Worm (Caenorhabditis elegans): ENCODE data around the gene F15H10.7.

F15H10.7 gene

DNA sequence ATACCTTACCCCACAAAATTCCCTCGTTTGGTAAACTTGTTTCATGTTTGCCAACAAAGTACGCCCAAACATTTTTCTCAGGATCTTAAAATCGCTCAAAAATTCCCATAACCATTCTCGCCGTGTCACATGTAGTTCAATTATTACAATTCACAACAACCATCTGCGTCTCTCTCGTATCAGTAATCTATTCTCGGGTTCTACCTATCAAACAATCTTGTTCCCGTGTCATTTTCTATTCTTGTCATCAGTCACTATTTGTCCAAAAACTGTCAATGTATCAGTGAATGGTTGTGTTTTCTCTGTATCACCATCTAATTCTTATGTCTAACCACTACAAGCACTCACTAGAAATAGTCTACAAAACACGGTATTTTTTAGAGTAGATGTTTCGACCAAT, 35.0 kb downstream of the F15H10.7 start (continued):
- TF ChIP-seq aha-1 (tag; optimal IDR thresholded peaks at IDR 0.05) (no peak), fos-1 (tag; optimal IDR thresholded peaks at IDR 0.05) (no peak), efl-3 (GFP tag; optimal IDR thresholded peaks at IDR 0.05) (no peak), blmp-1 (tag; optimal IDR thresholded peaks at IDR 0.05) (peak; percentile 51), lin-13 (GFP tag; optimal IDR thresholded peaks at IDR 0.05) (no peak), hlh-4 (tag; optimal IDR thresholded peaks at IDR 0.05) (no peak), nhr-28 (tag; optimal IDR thresholded peaks at IDR 0.05) (no peak), skn-1 (tag; optimal IDR thresholded peaks at IDR 0.05) (no peak), snu-23 (GFP tag; optimal IDR thresholded peaks at IDR 0.05) (peak; percentile 52), elt-2 (tag; optimal IDR thresholded peaks at IDR 0.05) (peak; percentile 76), sup-37 (GFP tag; optimal IDR thresholded peaks at IDR 0.05) (no peak), pqm-1 (tag; optimal IDR thresholded peaks at IDR 0.05) (no peak), mdl-1 (tag; optimal IDR thresholded peaks at IDR 0.05) (peak in 1 of 2 experiments; percentile 23), zip-4 (GFP tag; optimal IDR thresholded peaks at IDR 0.05) (no peak), nhr-84 (tag; optimal IDR thresholded peaks at IDR 0.05) (no peak), Y116A8C.19 (tag; optimal IDR thresholded peaks at IDR 0.05; ENCODE audit: borderline replicate concordance) (no peak), ztf-4 (tag; optimal IDR thresholded peaks at IDR 0.05) (no peak), lir-3 (tag; optimal IDR thresholded peaks at IDR 0.05; ENCODE audit: poor library complexity) (no peak), unc-86 (tag; optimal IDR thresholded peaks at IDR 0.05) (no peak), nhr-47 (tag; optimal IDR thresholded peaks at IDR 0.05) (no peak), grh-1 (GFP tag; IDR thresholded peaks at IDR 0.05) (no peak), lin-39 (tag; optimal IDR thresholded peaks at IDR 0.05) (no peak), swsn-7 (tag; optimal IDR thresholded peaks at IDR 0.05) (no peak), nhr-237 (tag; optimal IDR thresholded peaks at IDR 0.05) (no peak), ceh-8 (GFP tag; optimal IDR thresholded peaks at IDR 0.05) (no peak), unc-62 (GFP tag; optimal IDR thresholded peaks at IDR 0.05) (no peak), dpl-1 (GFP tag; optimal IDR thresholded peaks at IDR 0.05) (no peak), nhr-19 (GFP tag; conservative IDR thresholded peaks at IDR 0.05) (no peak), nhr-76 (tag; optimal IDR thresholded peaks at IDR 0.05) (no peak), nhr-11 (tag; optimal IDR thresholded peaks at IDR 0.05) (no peak), nhr-12 (tag; optimal IDR thresholded peaks at IDR 0.05) (no peak), egl-27 (tag; optimal IDR thresholded peaks at IDR 0.05) (no peak), ceh-82 (tag; optimal IDR thresholded peaks at IDR 0.05) (no peak), elt-3 (tag; optimal IDR thresholded peaks at IDR 0.05) (peak in 2 of 6 experiments; percentile 31 to 37), fkh-10 (GFP tag; optimal IDR thresholded peaks at IDR 0.05) (no peak), ztf-11 (tag; optimal IDR thresholded peaks at IDR 0.05) (no peak), isw-1 (GFP tag; IDR thresholded peaks at IDR 0.05) (no peak), unc-30 (tag; optimal IDR thresholded peaks at IDR 0.05) (no peak), mep-1 (tag; optimal IDR thresholded peaks at IDR 0.05) (no peak), unc-98 (GFP tag; IDR thresholded peaks at IDR 0.05) (no peak), nhr-90 (tag; optimal IDR thresholded peaks at IDR 0.05; ENCODE audit: poor library complexity) (peak; percentile 14), nhr-77 (tag; optimal IDR thresholded peaks at IDR 0.05) (no peak)

- TF ChIP-seq C04F5.9 (tag; optimal IDR thresholded peaks at IDR 0.05) (no peak), efl-1 (optimal IDR thresholded peaks at IDR 0.05) (no peak), efl-1 (GFP tag; optimal IDR thresholded peaks at IDR 0.05 in 1 of 2) (peak in 1 of 2 experiments; percentile 75)
These were observed 38.0 kb downstream of the F15H10.7 start, which contains the start of gene sri-20 for ce11 chrV:10368256-10368655. Gene sri-20, plus strand, starts transcription at chrV:10368556.

Data from whole organism, L1 larva.